Worm (Caenorhabditis elegans) whole organism, L4 larva: ENCODE results near the gene C30E1.4.
"Not testable (repeated sequence)": the region's sequence is repeated elsewhere in the genome, so short reads cannot be mapped to it uniquely, and the experiment has no call there.

Experiments used
- F37D6.2 ChIP-seq: sonication (generic microtip); optimal IDR thresholded peaks from 2 replicates; lab custom pipeline; 2016; ENCODE audit warnings: mild to moderate bottlenecking, missing genetic modification characterization, missing compliant biosample characterization
- aha-1 ChIP-seq: fragments of 150-350 bp; peaks from one replicate; lab custom pipeline; 2014; ENCODE audit warnings: missing biosample characterization, missing genetic modification characterization
- ceh-44 ChIP-seq: fragments of 200-800 bp; sonication (Bioruptor generic); IDR thresholded peaks from 2 replicates; pipeline ENCODE4 v1.3.6; 2022; ENCODE audit warnings: missing genetic modification reagents, missing genetic modification characterization, missing compliant biosample characterization
- ctbp-1 ChIP-seq: fragments of 200-800 bp; sonication (Bioruptor generic); IDR thresholded peaks from 2 replicates; pipeline ENCODE4 v1.3.6; 2022; ENCODE audit warnings: missing genetic modification reagents, missing genetic modification characterization, missing compliant biosample characterization
- daf-16 ChIP-seq, 3 experiments: sonication (generic microtip); optimal IDR thresholded peaks; 2 replicates each; lab custom pipeline; 2016 to 2017; ENCODE audit warnings: missing genetic modification characterization in 3 of 3, missing genetic modification reagents in 3 of 3, mild to moderate bottlenecking in 2 of 3, missing compliant biosample characterization in 2 of 3, missing biosample characterization in 1 of 3, moderate library complexity in 1 of 3
- egl-27 ChIP-seq: sonication (generic microtip); optimal IDR thresholded peaks from 3 replicates; lab custom pipeline; 2017; ENCODE audit warnings: missing biosample characterization, missing genetic modification reagents, missing genetic modification characterization
- egl-43 ChIP-seq: fragments of 200-800 bp; sonication (Bioruptor generic); IDR thresholded peaks from 2 replicates; pipeline ENCODE4 v1.3.6; 2022; ENCODE audit warnings: missing genetic modification reagents, missing genetic modification characterization, missing compliant biosample characterization
- fkh-10 ChIP-seq: fragments of 150-350 bp; optimal IDR thresholded peaks from 2 replicates; lab custom pipeline; 2014; ENCODE audit warnings: missing biosample characterization, missing genetic modification reagents, missing genetic modification characterization
- hlh-11 ChIP-seq: fragments of 200-800 bp; sonication (Bioruptor generic); optimal IDR thresholded peaks from 2 replicates; lab custom pipeline; 2018; ENCODE audit warnings: mild to moderate bottlenecking, missing genetic modification characterization, missing compliant biosample characterization
- lim-7 ChIP-seq: fragments of 200-800 bp; sonication (Bioruptor generic); IDR thresholded peaks from 2 replicates; pipeline ENCODE4 v1.3.6; 2022; ENCODE audit warnings: missing genetic modification characterization, missing compliant biosample characterization
- lin-13 ChIP-seq: fragments of 150-350 bp; optimal IDR thresholded peaks from 2 replicates; lab custom pipeline; 2014; ENCODE audit warnings: missing biosample characterization, missing genetic modification reagents, missing genetic modification characterization
- lin-29 ChIP-seq: fragments of 200-800 bp; sonication (Bioruptor generic); IDR thresholded peaks from 2 replicates; pipeline ENCODE4 v1.3.6; 2022; ENCODE audit warnings: missing genetic modification reagents, missing genetic modification characterization, missing compliant biosample characterization
- madf-5 ChIP-seq, 2 experiments: fragments of 200-800 bp; sonication (Bioruptor generic); IDR thresholded peaks; 2 replicates each; pipeline ENCODE4 v1.3.6; 2022; ENCODE audit warnings: missing compliant biosample characterization in 2 of 2, missing genetic modification characterization in 2 of 2
- madf-9 ChIP-seq: fragments of 200-800 bp; sonication (Bioruptor generic); conservative IDR thresholded peaks from 2 replicates; pipeline ENCODE4 v1.3.6; 2022; ENCODE audit warnings: missing genetic modification reagents, missing genetic modification characterization, missing compliant biosample characterization
- mdl-1 ChIP-seq, 2 experiments: fragments of 150-350 bp in 1 of 2; sonication (generic microtip) in 1 of 2; optimal IDR thresholded peaks; 2 replicates each; lab custom pipeline; 2014 to 2017; ENCODE audit warnings: missing biosample characterization in 2 of 2, missing genetic modification characterization in 2 of 2
- mxl-2 ChIP-seq: fragments of 200-800 bp; sonication (Bioruptor generic); conservative IDR thresholded peaks from 2 replicates; pipeline ENCODE4 v1.3.6; 2022; ENCODE audit warnings: missing genetic modification reagents, missing genetic modification characterization, missing compliant biosample characterization
- nhr-10 ChIP-seq: fragments of 150-350 bp; optimal IDR thresholded peaks from 2 replicates; lab custom pipeline; 2014; ENCODE audit warnings: missing biosample characterization, missing genetic modification characterization
- nhr-237 ChIP-seq: sonication (generic microtip); optimal IDR thresholded peaks from 2 replicates; lab custom pipeline; 2017; ENCODE audit warnings: missing biosample characterization, missing genetic modification characterization
- nhr-25 ChIP-seq: sonication (generic microtip); optimal IDR thresholded peaks from 2 replicates; lab custom pipeline; 2017; ENCODE audit warnings: missing genetic modification characterization, mild to moderate bottlenecking, missing compliant biosample characterization, antibody characterized with exemption, moderate library complexity, borderline replicate concordance; ENCODE audit not compliant: insufficient read depth
- nhr-28 ChIP-seq: fragments of 150-350 bp; optimal IDR thresholded peaks from 2 replicates; lab custom pipeline; 2014; ENCODE audit warnings: missing biosample characterization, missing genetic modification characterization
- nhr-41 ChIP-seq: fragments of 200-800 bp; sonication (Bioruptor generic); IDR thresholded peaks from 2 replicates; pipeline ENCODE4 v1.3.6; 2022; ENCODE audit warnings: missing genetic modification reagents, missing genetic modification characterization, missing compliant biosample characterization
- nhr-77 ChIP-seq: fragments of 150-350 bp; optimal IDR thresholded peaks from 2 replicates; lab custom pipeline; 2014; ENCODE audit warnings: missing biosample characterization, missing genetic modification characterization
- pha-4 ChIP-seq, 2 experiments: fragments of 150-350 bp in 1 of 2; fragments of 200-800 bp in 1 of 2; sonication (Bioruptor generic) in 1 of 2; IDR thresholded peaks in 1 of 2; optimal IDR thresholded peaks in 1 of 2; 2 replicates each; pipeline versions ENCODE4 v1.3.6 to Lab custom; 2014 to 2022; ENCODE audit warnings: missing genetic modification characterization in 2 of 2, missing genetic modification reagents in 2 of 2, missing biosample characterization in 1 of 2, missing compliant biosample characterization in 1 of 2
- php-3 ChIP-seq: fragments of 200-800 bp; sonication (Bioruptor generic); IDR thresholded peaks from 2 replicates; pipeline ENCODE4 v1.3.6; 2022; ENCODE audit warnings: missing genetic modification reagents, missing genetic modification characterization, missing compliant biosample characterization
- pqm-1 ChIP-seq: sonication (generic microtip); optimal IDR thresholded peaks from 2 replicates; lab custom pipeline; 2017; ENCODE audit warnings: missing biosample characterization, missing genetic modification characterization
- rbr-2 ChIP-seq: sonication (generic microtip); optimal IDR thresholded peaks from 2 replicates; lab custom pipeline; 2016; ENCODE audit warnings: missing genotype, missing genetic modification characterization, missing compliant biosample characterization
- skn-1 ChIP-seq: fragments of 150-350 bp; optimal IDR thresholded peaks from 2 replicates; lab custom pipeline; 2014; ENCODE audit warnings: missing biosample characterization, missing genetic modification characterization
- snpc-4 ChIP-seq: fragments of 150-350 bp; optimal IDR thresholded peaks from 2 replicates; lab custom pipeline; 2014; ENCODE audit warnings: missing biosample characterization, missing genetic modification characterization
- spr-3 ChIP-seq: fragments of 200-800 bp; sonication (Bioruptor generic); optimal IDR thresholded peaks from 2 replicates; lab custom pipeline; 2018; ENCODE audit warnings: mild to moderate bottlenecking, missing genetic modification characterization, missing compliant biosample characterization
- unc-62 ChIP-seq, 3 experiments: fragments of 150-350 bp in 1 of 3; sonication (generic microtip); optimal IDR thresholded peaks in 2 of 3; peaks in 1 of 3; 1 replicate in 1 of 3; 2 replicates in 2 of 3; lab custom pipeline; 2014 to 2017; ENCODE audit warnings: missing biosample characterization in 3 of 3, missing genetic modification characterization in 3 of 3, missing genetic modification reagents in 3 of 3, missing genotype in 1 of 3
- vab-7 ChIP-seq: fragments of 200-800 bp; sonication (Bioruptor generic); IDR thresholded peaks from 2 replicates; pipeline ENCODE4 v1.3.6; 2022; ENCODE audit warnings: missing genetic modification reagents, missing genetic modification characterization, missing compliant biosample characterization
- zfp-3 ChIP-seq: fragments of 200-800 bp; sonication (Bioruptor generic); conservative IDR thresholded peaks from 2 replicates; pipeline ENCODE4 v1.3.6; 2022; ENCODE audit warnings: missing genetic modification reagents, missing genetic modification characterization, missing compliant biosample characterization
- zip-11 ChIP-seq: fragments of 200-800 bp; sonication (Bioruptor generic); IDR thresholded peaks from 2 replicates; pipeline ENCODE4 v1.3.6; 2022; ENCODE audit warnings: missing genetic modification characterization, missing compliant biosample characterization

Gene C30E1.4

DNA sequence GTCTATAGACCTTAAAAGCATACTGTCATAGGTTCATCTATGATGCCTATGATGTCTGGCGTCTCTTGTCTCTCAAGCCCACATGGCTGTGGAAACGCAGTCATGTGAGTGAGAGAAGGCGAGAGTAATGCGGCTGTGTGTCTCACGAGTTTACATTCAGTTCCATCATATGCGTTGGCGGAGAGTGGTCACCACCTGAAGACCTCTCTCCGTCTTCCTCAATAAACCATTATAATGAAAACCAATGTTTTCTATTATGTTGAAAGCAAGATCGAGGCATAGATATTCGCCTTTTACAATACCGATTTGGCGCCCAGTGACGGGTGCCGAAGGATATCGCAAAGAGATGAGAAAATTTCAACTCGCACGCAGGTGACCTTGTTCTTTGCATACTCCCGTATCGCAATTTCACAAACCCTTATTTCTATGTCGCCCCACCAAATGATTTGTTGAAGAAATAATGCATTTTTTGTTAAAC is 21.8 kb upstream of the C30E1.4 start (continued):
- TF ChIP-seq nhr-25 (peak; percentile 42), hlh-11 (peak; percentile 81), mdl-1 (tag; optimal IDR thresholded peaks at IDR 0.05; lab: Kevin White, UChicago) (peak; percentile 28 to 84)

DNA sequence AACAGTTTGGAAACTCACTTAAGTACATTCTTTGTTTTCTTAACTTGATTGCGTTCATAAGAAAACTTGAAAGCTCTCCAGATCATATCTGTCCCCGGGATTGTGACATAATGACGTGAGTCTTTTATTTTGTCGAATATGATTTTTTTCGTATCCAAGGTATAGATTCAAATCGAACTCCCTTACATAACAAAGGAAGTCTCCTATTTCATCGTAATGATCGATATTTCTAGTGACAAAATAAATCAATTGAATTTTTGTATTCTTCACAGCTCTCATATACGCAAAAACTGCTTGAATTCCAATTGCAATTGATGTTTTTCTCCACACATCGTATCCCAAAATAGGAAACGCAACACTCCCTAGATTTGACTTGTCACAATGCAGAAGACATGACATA is 21.1 kb upstream of the C30E1.4 start:
- TF ChIP-seq nhr-10 (tag; lab: Kevin White, UChicago) (no peak), aha-1 (tag; lab: Kevin White, UChicago) (peak; percentile 70)

DNA sequence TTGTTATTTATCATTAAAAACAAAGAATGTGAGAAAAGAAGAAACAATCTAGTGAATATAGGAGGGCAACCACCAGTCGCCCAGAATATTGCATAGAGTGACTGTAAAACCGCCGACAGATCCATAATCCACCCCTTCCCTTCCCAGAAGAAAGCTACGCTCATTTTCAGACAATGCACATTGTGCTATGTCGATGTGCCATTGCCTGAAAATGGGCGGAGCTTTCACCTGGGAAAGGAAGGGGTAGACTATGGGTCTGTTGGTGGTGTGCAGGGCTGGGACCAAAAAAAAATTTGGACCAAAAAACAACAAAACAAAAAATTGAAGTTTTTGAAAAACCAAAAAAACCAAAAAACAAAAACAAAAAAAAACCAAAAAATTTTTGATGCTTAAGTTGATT is 20.1 kb upstream of the C30E1.4 start, which contains the start of gene F39F10.4:
TSS of gene F39F10.4 (minus strand) at position 101 of the 400 bp plus-strand sequence.
- TF ChIP-seq madf-9 (GFP tag; lab: Robert Waterston, UW) (no peak), madf-5 (GFP tag; IDR thresholded peaks at IDR 0.05; lab: Robert Waterston, UW) (0 out of 4 replicates have a peak, but pooled peaks of 1 of the 2 experiments have one; percentile 31)

DNA sequence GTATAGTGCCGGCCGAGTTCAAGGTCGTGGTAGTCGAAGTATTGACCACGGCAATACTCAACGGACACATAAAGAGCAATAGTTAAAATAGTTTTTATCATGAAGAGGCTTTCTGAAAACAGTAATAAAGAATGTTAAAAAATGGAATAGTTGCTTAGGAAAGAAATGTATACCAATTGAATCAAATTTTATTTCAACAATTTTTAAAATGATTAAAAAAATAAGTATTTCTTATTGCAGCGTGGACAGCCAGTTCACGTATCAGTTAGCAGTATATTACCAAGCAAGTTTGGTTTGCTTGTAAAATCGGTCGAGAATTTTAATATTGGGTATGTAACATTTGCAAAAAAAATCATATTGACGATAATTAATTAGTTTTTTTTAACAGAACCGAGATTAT is 10.1 kb upstream of the C30E1.4 start, which contains the start of gene F39F10.5:
TSS of gene F39F10.5 (minus strand) at position 101 of the 400 bp plus-strand sequence.
- not testable (repeated sequence) for TF ChIP-seq ctbp-1; madf-9 (GFP tag; lab: Robert Waterston, UW); ceh-44

DNA sequence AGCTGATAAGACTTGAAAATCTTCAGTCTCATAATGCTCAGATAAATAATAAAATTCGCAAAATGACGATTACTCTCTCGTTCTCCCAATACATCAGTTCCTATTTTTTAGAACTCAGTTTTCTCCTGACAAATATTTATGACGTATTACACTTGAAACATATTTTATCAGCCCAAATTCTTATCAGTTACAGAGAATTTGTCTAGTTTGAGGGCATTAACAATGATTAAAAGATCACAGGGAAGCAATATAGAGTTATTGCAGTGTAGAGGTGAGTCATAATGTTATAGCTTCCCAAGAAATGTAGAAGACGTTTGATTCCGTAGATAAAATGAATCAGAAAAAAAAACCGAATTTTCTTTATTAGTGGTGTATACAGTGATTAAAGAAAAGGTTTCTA is 4.3 kb upstream of the C30E1.4 start:
- peak; percentile 54 for TF ChIP-seq pqm-1 (tag; lab: Kevin White, UChicago)
- TF ChIP-seq fkh-10 (GFP tag; lab: Kevin White, UChicago) = no peak
- peak; percentile 70 for TF ChIP-seq nhr-28 (tag; lab: Kevin White, UChicago)
- no peak for TF ChIP-seq madf-5 (GFP tag; IDR thresholded peaks at IDR 0.05; lab: Robert Waterston, UW)
- TF ChIP-seq unc-62 (GFP tag; optimal IDR thresholded peaks at IDR 0.05 in 1 of 2; lab: Kevin White, UChicago) = peak in 1 of 2 experiments; percentile 43
- TF ChIP-seq unc-62 (tag; optimal IDR thresholded peaks at IDR 0.05; lab: Kevin White, UChicago) = no peak

DNA sequence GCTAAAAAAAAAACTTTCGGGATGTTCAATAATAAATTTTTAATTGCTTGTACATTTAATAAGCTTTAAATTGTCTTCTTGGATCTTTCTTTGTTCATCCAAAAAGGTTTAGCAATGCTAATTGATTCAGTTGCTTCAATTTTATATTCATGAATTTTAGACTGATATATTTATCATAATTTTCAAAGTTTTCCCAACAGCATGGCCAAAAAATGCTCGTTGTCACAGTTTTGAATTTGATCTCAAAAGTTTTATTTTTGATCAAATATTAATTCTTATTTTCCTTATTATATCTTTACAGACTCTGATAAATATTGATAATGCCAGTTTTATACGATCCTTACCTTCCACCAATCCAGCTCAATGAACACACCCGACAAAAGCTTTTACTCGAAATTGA is 2.2 kb upstream of the C30E1.4 start, which contains the start of gene fbxb-114:
TSS of gene fbxb-114 (plus strand) at position 301 of the 400 bp plus-strand sequence.
- no peak for TF ChIP-seq fkh-10 (GFP tag; lab: Kevin White, UChicago)
- TF ChIP-seq unc-62 (GFP tag; optimal IDR thresholded peaks at IDR 0.05 in 1 of 2; lab: Kevin White, UChicago) = peak in 1 of 2 experiments; percentile 39
- TF ChIP-seq unc-62 (tag; optimal IDR thresholded peaks at IDR 0.05; lab: Kevin White, UChicago) = no peak

DNA sequence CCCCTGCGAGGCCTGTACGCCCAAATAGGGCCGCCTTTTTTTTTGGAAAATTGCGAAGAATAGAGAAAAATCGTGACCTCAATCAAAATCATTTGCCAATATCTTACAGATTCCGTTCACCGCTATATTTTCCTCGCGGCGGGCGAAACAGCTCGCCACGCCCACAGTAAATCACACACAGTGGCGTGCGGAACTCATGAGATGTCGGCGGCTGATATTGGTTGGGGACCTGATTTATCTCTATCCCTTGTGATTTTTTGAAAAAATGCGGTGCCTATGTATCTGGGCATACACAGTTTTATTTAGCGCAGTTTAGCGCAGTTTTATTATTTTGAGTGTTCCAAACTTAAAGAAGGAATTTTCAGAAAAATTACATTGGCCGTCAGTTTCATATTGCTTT is 1.6 kb downstream of the C30E1.4 start:
- TF ChIP-seq skn-1 (tag; lab: Kevin White, UChicago) = no peak
- no peak for TF ChIP-seq ctbp-1
- TF ChIP-seq egl-27 = no peak
- no peak for TF ChIP-seq nhr-77 (tag; lab: Kevin White, UChicago)
- no peak for TF ChIP-seq pha-4 (GFP tag; IDR thresholded peaks at IDR 0.05; lab: Robert Waterston, UW)
- TF ChIP-seq pha-4 (tag; optimal IDR thresholded peaks at IDR 0.05; lab: Kevin White, UChicago) = no peak
- TF ChIP-seq snpc-4 (tag; lab: Kevin White, UChicago) = peak; percentile 20
- TF ChIP-seq F37D6.2 = no peak

DNA sequence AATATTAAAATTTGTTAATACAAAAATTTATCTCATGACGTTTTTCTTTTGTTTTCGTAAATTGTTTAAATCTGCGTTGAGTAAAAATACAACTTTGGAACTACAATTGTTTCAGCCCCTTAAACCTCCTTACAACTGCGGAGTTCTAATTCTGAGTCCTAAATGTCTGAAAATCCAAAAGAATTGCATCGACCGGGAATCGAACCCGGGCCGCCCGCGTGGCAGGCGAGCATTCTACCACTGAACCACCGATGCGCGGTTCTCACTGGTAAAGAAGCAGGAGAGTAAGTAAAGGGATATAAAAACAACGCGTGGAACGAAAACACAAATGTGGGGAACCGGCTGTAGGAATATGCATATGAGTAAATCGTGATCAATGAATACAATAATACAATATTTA is 4.4 kb downstream of the C30E1.4 start:
- TF ChIP-seq egl-43 (GFP tag; lab: Robert Waterston, UW) (peak; percentile 91), rbr-2 (peak; percentile 69), mxl-2 (peak; percentile 42; the same call in 1 of the 2 replicates), lin-13 (GFP tag; lab: Kevin White, UChicago) (peak; percentile 36), spr-3 (GFP tag; lab: Kevin White, UChicago) (peak; percentile 1), zip-11 (0 out of 2 replicates have a peak, but pooled peaks have one; percentile 24), madf-5 (GFP tag; IDR thresholded peaks at IDR 0.05; lab: Robert Waterston, UW) (peak in 1 of 2 experiments; percentile 55; a peak in 1 of 4 replicates), nhr-237 (tag; lab: Kevin White, UChicago) (no peak), pha-4 (GFP tag; IDR thresholded peaks at IDR 0.05; lab: Robert Waterston, UW) (peak; percentile 53; the same call in 1 of the 2 replicates), pha-4 (tag; optimal IDR thresholded peaks at IDR 0.05; lab: Kevin White, UChicago) (no peak), zfp-3 (0 out of 2 replicates have a peak, but pooled peaks have one; percentile 14), skn-1 (tag; lab: Kevin White, UChicago) (no peak), aha-1 (tag; lab: Kevin White, UChicago) (peak; percentile 97), vab-7 (peak; percentile 79), lin-29 (GFP tag; lab: Robert Waterston, UW) (no peak), hlh-11 (peak; percentile 52), php-3 (GFP tag; lab: Robert Waterston, UW) (no peak), lim-7 (GFP tag; lab: Robert Waterston, UW) (peak; percentile 83), F37D6.2 (peak; percentile 20), daf-16 (GFP tag; optimal IDR thresholded peaks at IDR 0.05; lab: Kevin White, UChicago) (peak in 1 of 2 experiments; percentile 33), daf-16 (tag; optimal IDR thresholded peaks at IDR 0.05; lab: Kevin White, UChicago) (peak; percentile 54), nhr-41 (GFP tag; lab: Robert Waterston, UW) (no peak)
